Fruit fly (Drosophila melanogaster) whole organism, larva: ENCODE data around the gene Fibp.
A peak's percentile ranks its signal among the peaks of the same experiment; 100 is the strongest.

Source experiments
- noc ChIP-seq: fragments of 200-800 bp; sonication (Bioruptor generic); optimal IDR thresholded peaks from 3 replicates; lab custom pipeline; 2019; ENCODE audit warnings: missing biosample characterization, mild to moderate bottlenecking, missing genetic modification characterization, moderate library complexity

Gene Fibp

DNA sequence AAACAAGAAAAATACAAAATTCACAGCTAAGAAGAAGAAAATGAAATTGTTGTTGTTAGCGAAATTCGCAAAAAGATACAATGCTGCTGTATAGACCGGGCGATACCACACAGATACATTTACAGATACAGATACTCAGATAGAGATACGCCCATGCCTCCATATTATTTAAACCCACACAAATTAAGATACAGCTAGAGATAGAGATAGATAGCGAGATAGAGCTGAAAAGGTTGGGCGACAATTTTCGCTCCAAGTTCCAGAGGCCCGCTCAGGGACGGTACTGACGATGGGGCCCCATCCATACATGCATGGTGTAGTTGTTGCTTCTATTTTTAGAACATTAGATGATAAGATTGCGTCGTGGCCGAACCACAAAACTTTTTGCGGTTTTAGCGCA, 30.1 kb downstream of the Fibp start:
- peak; percentile 53 for TF ChIP-seq noc

DNA sequence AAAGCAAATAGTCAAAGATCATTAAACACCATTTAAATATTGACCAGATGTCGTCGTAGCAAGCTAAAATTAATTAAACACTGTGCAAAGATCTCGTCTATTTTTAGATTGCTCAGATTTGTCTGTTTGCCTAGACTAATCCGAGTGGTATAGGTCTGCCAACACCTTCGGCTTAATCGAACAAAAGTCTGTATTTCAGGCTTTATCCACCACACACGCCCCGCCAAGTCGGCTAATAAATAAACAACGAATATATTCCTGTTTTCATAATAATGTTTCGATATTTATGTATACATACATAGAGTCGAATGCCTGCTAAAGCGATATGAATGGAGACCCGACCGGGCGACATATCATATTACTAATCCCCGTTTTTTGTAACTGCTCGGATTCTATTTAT, 39.2 kb downstream of the Fibp start:
- no peak for TF ChIP-seq noc

DNA sequence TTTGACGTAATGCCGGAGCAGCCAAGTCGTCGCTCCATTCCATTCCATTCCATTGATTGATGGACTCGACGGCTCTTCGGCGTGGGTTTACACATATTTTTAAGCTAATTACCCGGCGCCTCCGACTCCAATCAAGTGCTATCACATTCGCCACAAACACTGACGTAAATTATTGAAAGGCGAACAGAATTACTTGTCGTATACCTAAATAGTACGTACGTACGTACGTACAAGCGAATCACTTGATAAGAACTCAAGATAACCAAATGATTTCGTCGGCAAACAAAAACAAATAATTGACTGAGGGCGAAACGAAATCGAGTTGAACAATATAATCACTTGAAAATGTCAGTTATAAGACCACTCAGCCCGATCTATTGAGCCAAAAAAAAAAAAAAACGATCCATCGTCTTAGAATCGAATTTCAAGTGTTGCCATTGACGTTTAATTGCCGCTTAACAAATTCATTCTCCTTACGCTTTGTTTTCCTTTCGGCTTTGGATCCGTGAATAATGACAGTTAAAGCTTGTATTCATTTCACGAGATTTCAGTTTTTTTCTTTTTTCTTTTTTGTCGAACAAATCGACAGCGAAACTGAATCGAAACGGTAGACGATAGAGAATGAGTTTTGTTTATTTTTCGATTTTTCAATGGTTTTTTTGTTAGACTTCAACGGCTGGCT, 40.3 kb downstream of the Fibp start:
- peak; percentile 87 for TF ChIP-seq noc
